Fruit fly (Drosophila melanogaster) whole organism: ENCODE measurements around the gene vig2.
"Not testable (repeated sequence)": the region's sequence is repeated elsewhere in the genome, so short reads cannot be mapped to it uniquely, and the experiment has no call there.

Source experiments
- CG8478 ChIP-seq: fragments of >200 bp; optimal IDR thresholded peaks from 2 replicates; lab custom pipeline; 2018; ENCODE audit warnings: inconsistent platforms
- Dll ChIP-seq: fragments of >200 bp; optimal IDR thresholded peaks from 2 replicates; lab custom pipeline; 2017
- EcR ChIP-seq, 2 experiments: fragments of >200 bp; optimal IDR thresholded peaks; 2 replicates each; lab custom pipeline; 2017; ENCODE audit warnings: missing biosample characterization in 2 of 2, missing genetic modification characterization in 2 of 2, missing genetic modification reagents in 2 of 2
- psq ChIP-seq: fragments of >200 bp; optimal IDR thresholded peaks from 2 replicates; lab custom pipeline; 2017
- usp ChIP-seq: fragments of >200 bp; optimal IDR thresholded peaks from 2 replicates; lab custom pipeline; 2017; ENCODE audit warnings: missing biosample characterization, missing genetic modification characterization, mixed read lengths

DNA sequence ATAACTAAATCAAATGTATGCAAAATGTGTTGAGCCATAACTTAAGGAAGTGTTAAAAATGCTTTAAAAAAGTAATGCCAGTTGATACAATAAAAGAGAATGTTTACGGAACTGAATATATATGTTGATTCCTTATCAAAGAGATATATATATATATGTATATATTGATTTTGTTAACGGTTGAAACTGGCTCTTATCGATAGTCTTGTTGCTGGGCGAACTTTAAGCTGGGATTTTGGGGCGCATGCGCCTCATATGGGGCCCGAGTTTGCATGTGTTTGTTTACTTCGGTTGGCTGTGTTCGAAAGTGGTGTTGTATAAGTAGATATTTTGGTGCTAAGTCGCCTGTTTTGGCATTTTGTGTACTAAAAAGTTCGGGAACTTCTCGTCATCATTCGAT is 7.9 kb downstream of the vig2 start, which contains the start of gene Bili:
- TF ChIP-seq Dll (lab: Kevin White, UChicago); usp (GFP tag; lab: Kevin White, UChicago); CG8478; psq; EcR (GFP tag; optimal IDR thresholded peaks at IDR 0.05; lab: Kevin White, UChicago): not testable (repeated sequence)
